Worm (Caenorhabditis elegans) whole organism, L3 larva: ENCODE measurements around the gene glr-2.

Experiments used
- ZK546.5 ChIP-seq: sonication (generic microtip); optimal IDR thresholded peaks from 2 replicates; lab custom pipeline; 2017; ENCODE audit warnings: missing biosample characterization, missing genetic modification characterization
- aly-2 ChIP-seq: fragments of 150-350 bp; optimal IDR thresholded peaks from 2 replicates; lab custom pipeline; 2014; ENCODE audit warnings: missing biosample characterization, missing genetic modification characterization
- ama-1 ChIP-seq: fragments of 150-350 bp; optimal IDR thresholded peaks from 2 replicates; lab custom pipeline; 2018
- ceh-28 ChIP-seq: fragments of 150-350 bp; optimal IDR thresholded peaks from 2 replicates; lab custom pipeline; 2014; ENCODE audit warnings: missing biosample characterization, missing genetic modification reagents, missing genetic modification characterization
- ceh-82 ChIP-seq: fragments of 150-350 bp; optimal IDR thresholded peaks from 2 replicates; lab custom pipeline; 2014; ENCODE audit warnings: missing biosample characterization, missing genetic modification characterization
- ceh-9 ChIP-seq: sonication (generic microtip); optimal IDR thresholded peaks from 2 replicates; lab custom pipeline; 2018; ENCODE audit warnings: missing biosample characterization, missing genetic modification characterization
- daf-12 ChIP-seq: fragments of 150-350 bp; optimal IDR thresholded peaks from 2 replicates; lab custom pipeline; 2014; ENCODE audit warnings: missing biosample characterization, missing genetic modification reagents, missing genetic modification characterization
- elt-2 ChIP-seq: sonication (generic microtip); optimal IDR thresholded peaks from 2 replicates; lab custom pipeline; 2016; ENCODE audit warnings: missing genetic modification reagents, mild to moderate bottlenecking, missing genetic modification characterization, missing compliant biosample characterization
- elt-3 ChIP-seq, 3 experiments: fragments of 150-350 bp in 1 of 3; sonication (generic microtip) in 2 of 3; optimal IDR thresholded peaks; 2 replicates in 2 of 3; 4 replicates in 1 of 3; lab custom pipeline; 2014 to 2017; ENCODE audit warnings: missing biosample characterization in 3 of 3, missing genetic modification characterization in 3 of 3
- eor-1 ChIP-seq, 2 experiments: fragments of 150-350 bp; optimal IDR thresholded peaks; 2 replicates each; lab custom pipeline; 2014 to 2018; ENCODE audit warnings: missing biosample characterization in 2 of 2, missing genetic modification characterization in 2 of 2
- fkh-10 ChIP-seq: sonication (generic microtip); optimal IDR thresholded peaks from 2 replicates; lab custom pipeline; 2017; ENCODE audit warnings: missing biosample characterization, missing genetic modification reagents, missing genetic modification characterization
- fos-1 ChIP-seq: fragments of 150-350 bp; optimal IDR thresholded peaks from 2 replicates; lab custom pipeline; 2014; ENCODE audit warnings: missing biosample characterization, missing genetic modification characterization
- hmg-11 ChIP-seq: sonication (generic microtip); optimal IDR thresholded peaks from 2 replicates; lab custom pipeline; 2016; ENCODE audit warnings: missing genetic modification characterization, missing compliant biosample characterization
- jun-1 ChIP-seq: fragments of 150-350 bp; optimal IDR thresholded peaks from 2 replicates; lab custom pipeline; 2014; ENCODE audit warnings: missing biosample characterization, missing genetic modification reagents, missing genetic modification characterization
- mdl-1 ChIP-seq: fragments of 150-350 bp; optimal IDR thresholded peaks from 2 replicates; lab custom pipeline; 2014; ENCODE audit warnings: missing biosample characterization, missing genetic modification characterization
- mml-1 ChIP-seq: fragments of 150-350 bp; sonication (generic microtip); optimal IDR thresholded peaks from 3 replicates; lab custom pipeline; 2014; ENCODE audit warnings: missing biosample characterization, missing genetic modification characterization
- nfya-1 ChIP-seq: sonication (generic microtip); optimal IDR thresholded peaks from 2 replicates; lab custom pipeline; 2017; ENCODE audit warnings: missing genetic modification characterization, mild to moderate bottlenecking, missing compliant biosample characterization, antibody characterized with exemption, moderate library complexity; ENCODE audit not compliant: insufficient read depth
- nhr-11 ChIP-seq: fragments of 150-350 bp; optimal IDR thresholded peaks from 2 replicates; lab custom pipeline; 2014; ENCODE audit warnings: missing biosample characterization, missing genetic modification characterization
- nhr-12 ChIP-seq: fragments of 150-350 bp; optimal IDR thresholded peaks from 2 replicates; lab custom pipeline; 2014; ENCODE audit warnings: missing biosample characterization, missing genetic modification characterization
- nhr-23 ChIP-seq: fragments of 150-350 bp; optimal IDR thresholded peaks from 2 replicates; lab custom pipeline; 2014; ENCODE audit warnings: missing biosample characterization, missing genetic modification reagents, missing genetic modification characterization
- nhr-25 ChIP-seq: sonication (generic microtip); optimal IDR thresholded peaks from 2 replicates; lab custom pipeline; 2017; ENCODE audit warnings: missing biosample characterization, missing genetic modification characterization
- nhr-43 ChIP-seq: sonication (generic microtip); optimal IDR thresholded peaks from 2 replicates; lab custom pipeline; 2016; ENCODE audit warnings: mild to moderate bottlenecking, missing genetic modification characterization, missing compliant biosample characterization; ENCODE audit not compliant: poor library complexity, severe bottlenecking
- nhr-67 ChIP-seq: fragments of 150-350 bp; optimal IDR thresholded peaks from 2 replicates; lab custom pipeline; 2014; ENCODE audit warnings: missing biosample characterization, missing genetic modification characterization
- pha-4 ChIP-seq: fragments of 150-350 bp; optimal IDR thresholded peaks from 2 replicates; lab custom pipeline; 2014; ENCODE audit warnings: missing biosample characterization, missing genetic modification reagents, missing genetic modification characterization
- pqm-1 ChIP-seq: fragments of 150-350 bp; optimal IDR thresholded peaks from 2 replicates; lab custom pipeline; 2017; ENCODE audit warnings: missing biosample characterization, missing genetic modification characterization, inconsistent platforms
- skn-1 ChIP-seq: fragments of 150-350 bp; optimal IDR thresholded peaks from 2 replicates; lab custom pipeline; 2014; ENCODE audit warnings: missing biosample characterization, missing genetic modification characterization
- unc-39 ChIP-seq: sonication (generic microtip); optimal IDR thresholded peaks from 4 replicates; lab custom pipeline; 2017; ENCODE audit warnings: missing biosample characterization, missing genetic modification characterization
- zag-1 ChIP-seq: fragments of 150-350 bp; optimal IDR thresholded peaks from 2 replicates; lab custom pipeline; 2014; ENCODE audit warnings: missing biosample characterization, missing genetic modification characterization
- ztf-11 ChIP-seq: fragments of 150-350 bp; optimal IDR thresholded peaks from 2 replicates; lab custom pipeline; 2014; ENCODE audit warnings: missing biosample characterization, missing genetic modification characterization

glr-2 gene

DNA sequence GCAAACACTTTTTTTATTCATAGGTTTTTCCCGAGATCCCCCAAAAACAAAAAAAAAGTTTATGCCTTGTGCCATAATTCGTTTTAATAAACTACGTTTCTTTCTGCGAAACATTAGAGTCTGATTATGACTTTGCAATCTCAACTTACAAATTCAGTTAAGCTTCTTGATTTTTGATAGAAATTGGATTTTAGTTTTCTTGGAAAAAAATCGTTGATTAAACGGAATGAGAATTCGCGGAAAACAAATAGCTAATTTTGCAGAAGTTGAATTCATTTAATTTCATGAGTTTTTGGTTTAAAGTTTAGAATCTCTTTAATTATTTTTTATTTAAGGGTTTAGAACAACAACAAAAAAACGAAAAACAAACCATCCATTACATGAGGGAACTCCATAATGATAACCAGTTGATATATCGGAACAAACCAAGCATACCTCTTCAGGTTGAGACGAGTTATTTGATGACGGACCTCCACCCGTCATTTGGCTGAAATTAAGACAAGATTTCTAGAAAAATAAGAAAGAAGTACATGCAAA, 29.7 kb downstream of the glr-2 start, which contains the start of gene nhr-10:
Gene nhr-10 (minus strand): TSS at position 487 of the 537 bp plus-strand sequence.
- no peak for TF ChIP-seq ZK546.5 (tag; lab: Kevin White, UChicago)
- peak; percentile 77 for TF ChIP-seq nhr-11 (tag; lab: Kevin White, UChicago)

DNA sequence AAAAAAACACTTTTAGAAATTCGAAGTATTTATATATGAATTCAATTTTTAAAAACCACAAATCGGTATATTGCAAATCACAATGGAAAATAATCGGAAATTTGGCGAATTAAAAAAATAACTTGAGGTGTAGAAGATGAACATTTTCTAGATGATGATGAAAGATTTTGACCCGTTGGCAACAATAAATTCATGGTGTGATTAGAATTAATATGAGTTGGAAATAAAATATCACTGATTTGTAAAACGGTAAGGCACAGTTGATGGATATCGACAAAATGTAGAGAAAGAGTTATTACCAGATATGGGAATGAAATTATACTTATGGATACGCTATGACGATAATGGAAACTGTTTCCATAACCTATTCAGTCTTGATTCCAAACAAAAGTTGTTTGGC, 32.5 kb downstream of the glr-2 start:
- TF ChIP-seq nhr-25 (tag; lab: Kevin White, UChicago) (no peak), nhr-43 (tag; lab: Kevin White, UChicago) (no peak)

DNA sequence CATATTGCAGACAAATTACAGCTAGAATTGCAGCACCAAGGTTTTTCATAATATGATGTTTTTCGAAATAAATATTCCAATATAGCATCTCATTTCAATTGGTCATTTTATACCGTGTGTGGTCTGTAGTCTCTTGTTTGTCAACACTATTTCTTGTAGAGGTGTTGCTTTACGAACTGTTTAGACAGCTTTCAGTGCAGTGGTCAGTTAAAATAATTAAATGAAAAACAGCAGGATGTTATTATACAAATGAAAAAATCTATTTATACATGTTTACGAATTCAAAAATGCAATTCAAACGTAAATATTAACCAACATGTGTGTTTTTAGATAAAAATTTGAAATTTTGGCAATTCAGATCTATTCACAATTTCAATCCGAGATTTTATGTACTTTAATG, 33.0 kb downstream of the glr-2 start, which contains the start of gene B0280.7:
Gene B0280.7 (minus strand): TSS at position 101 of the 400 bp plus-strand sequence.
- TF ChIP-seq eor-1 (tag; optimal IDR thresholded peaks at IDR 0.05; lab: Kevin White, UChicago) (no peak), ceh-9 (no peak), zag-1 (no peak), ceh-82 (tag; lab: Kevin White, UChicago) (no peak), jun-1 (tag; lab: Kevin White, UChicago) (no peak), skn-1 (tag; lab: Kevin White, UChicago) (no peak), hmg-11 (tag; lab: Kevin White, UChicago) (no peak), mml-1 (tag; lab: Kevin White, UChicago) (no peak), ceh-28 (tag; lab: Kevin White, UChicago) (no peak), nfya-1 (tag; lab: Kevin White, UChicago) (no peak), fkh-10 (GFP tag; lab: Kevin White, UChicago) (no peak), unc-39 (no peak), nhr-12 (no peak)

DNA sequence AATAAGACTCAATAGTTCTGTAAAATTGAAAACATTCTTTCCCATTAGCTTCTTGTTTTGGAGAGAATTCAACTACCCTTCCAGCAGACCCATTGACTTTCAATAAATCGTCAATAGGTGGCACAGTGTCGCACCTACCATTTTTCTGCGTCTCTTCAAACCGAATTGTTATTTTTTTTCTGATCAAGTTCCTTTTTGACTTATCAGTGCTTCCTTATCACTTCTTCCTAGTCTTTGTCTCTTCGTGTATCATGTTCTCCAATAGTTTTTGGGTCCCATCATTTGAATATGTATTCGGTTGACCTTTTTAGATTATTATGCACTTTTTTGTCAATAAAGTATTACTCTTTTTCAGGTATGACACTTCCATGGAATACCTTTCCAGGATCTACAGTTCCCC, 36.8 kb downstream of the glr-2 start, which contains the start of gene odd-1:
Gene odd-1 (plus strand): TSS at position 349 of the 400 bp plus-strand sequence.
- TF ChIP-seq elt-3 (tag; optimal IDR thresholded peaks at IDR 0.05; lab: Kevin White, UChicago): no peak
- peak; percentile 77 for TF ChIP-seq elt-2 (tag; lab: Kevin White, UChicago)
- TF ChIP-seq pqm-1 (tag; lab: Kevin White, UChicago): peak; percentile 59
- TF ChIP-seq pha-4 (tag; lab: Kevin White, UChicago): peak; percentile 17
- TF ChIP-seq, all 47 proteins: peak for 3

DNA sequence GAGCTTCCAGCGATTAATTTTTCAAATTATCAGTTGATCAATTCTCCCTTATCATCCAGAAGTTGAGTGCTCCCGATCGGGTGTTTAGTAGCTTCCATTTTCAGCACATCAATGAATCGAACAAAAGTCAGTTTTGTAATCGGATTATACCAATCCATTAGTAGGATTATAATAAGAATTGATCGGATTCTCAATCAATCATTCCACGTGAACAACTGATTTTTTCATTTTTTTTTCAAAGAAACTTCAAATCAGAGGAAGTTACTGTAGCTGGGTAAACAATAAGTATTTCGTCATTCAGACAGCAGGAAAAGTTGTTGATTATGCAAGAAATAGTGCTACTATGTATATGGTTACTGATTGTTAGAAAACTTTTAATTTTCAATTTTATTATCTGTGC, 37.9 kb downstream of the glr-2 start:
- TF ChIP-seq elt-2 (tag; lab: Kevin White, UChicago) (peak; percentile 72), nhr-23 (no peak), pqm-1 (tag; lab: Kevin White, UChicago) (peak; percentile 55)

DNA sequence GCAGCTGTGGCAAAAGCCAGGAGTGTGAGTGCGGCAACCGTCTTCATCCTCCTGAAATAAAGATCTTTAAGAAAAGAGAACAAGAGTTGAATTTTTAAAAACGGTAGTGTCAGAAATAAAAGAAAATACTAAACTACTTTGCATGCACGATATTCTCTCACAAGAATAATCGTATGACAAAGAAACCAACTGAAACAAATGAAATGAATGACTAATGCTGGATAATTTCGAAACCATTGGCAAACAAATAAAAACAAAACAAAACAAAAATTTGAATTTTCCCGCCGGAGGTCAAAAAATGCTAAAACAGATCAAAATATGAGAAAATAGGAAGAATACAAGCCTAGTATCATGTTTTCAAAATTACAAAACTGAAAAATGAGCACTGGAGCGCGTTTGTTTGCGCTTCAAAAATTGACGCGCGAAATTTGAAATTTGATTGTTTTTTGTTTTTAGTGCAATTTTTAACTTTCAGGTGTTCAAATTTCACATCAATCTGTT, 40.8 kb downstream of the glr-2 start, which contains the start of gene cpg-2:
Gene cpg-2 (minus strand): TSS at position 51 of the 501 bp plus-strand sequence.
- no peak for TF ChIP-seq ama-1
- no peak for TF ChIP-seq fkh-10 (GFP tag; lab: Kevin White, UChicago)
- no peak for TF ChIP-seq fos-1 (tag; lab: Kevin White, UChicago)
- no peak for TF ChIP-seq elt-2 (tag; lab: Kevin White, UChicago)
- no peak for TF ChIP-seq aly-2 (tag; lab: Kevin White, UChicago)
- TF ChIP-seq mdl-1: no peak
- no peak for TF ChIP-seq daf-12 (tag; lab: Kevin White, UChicago)
- no peak for TF ChIP-seq nhr-67 (tag; lab: Kevin White, UChicago)
- TF ChIP-seq elt-3 (tag; optimal IDR thresholded peaks at IDR 0.05; lab: Kevin White, UChicago): no peak
- no peak for TF ChIP-seq ztf-11 (tag; lab: Kevin White, UChicago)
- no peak for TF ChIP-seq nhr-11 (tag; lab: Kevin White, UChicago)
